Worm (Caenorhabditis elegans): Measurements from ENCODE around the gene mct-4.

The mct-4 gene

DNA sequence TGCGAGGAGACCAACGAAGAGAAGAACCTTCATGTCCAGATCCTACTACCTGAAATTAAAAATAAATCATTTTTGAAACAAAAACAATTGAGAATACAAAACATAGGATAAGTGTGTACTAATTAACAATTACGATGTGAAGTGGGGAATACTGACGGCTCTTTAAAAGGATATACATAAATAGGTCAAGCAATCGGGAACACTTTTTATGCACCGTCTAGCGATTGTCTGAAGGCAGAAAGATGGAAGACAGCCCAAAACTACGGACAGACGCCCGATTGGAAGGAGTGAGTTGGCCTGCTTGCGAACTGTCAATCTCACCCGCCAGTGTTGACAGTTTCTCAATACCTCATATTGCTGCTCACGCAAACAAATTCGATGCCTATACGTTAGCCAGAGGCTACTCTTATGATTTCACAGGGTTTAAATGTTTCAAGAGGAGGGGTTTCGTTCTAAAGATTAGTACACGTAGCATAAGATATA lies 41.3 kb upstream of the mct-4 start, which contains the start of gene calu-1:
TSS of gene calu-1 (minus strand) at position 51 of the 483 bp plus-strand sequence.
- TF ChIP-seq F10E7.11 (tag; optimal IDR thresholded peaks at IDR 0.05) = no peak
- no peak for TF ChIP-seq rec-8 (tag; optimal IDR thresholded peaks at IDR 0.05)
- no peak for TF ChIP-seq snpc-3.4 (tag; optimal IDR thresholded peaks at IDR 0.05)
- TF ChIP-seq ztf-26 (tag; optimal IDR thresholded peaks at IDR 0.05) = no peak
- peak; percentile 15 for TF ChIP-seq atf-7 (tag; optimal IDR thresholded peaks at IDR 0.05)
- TF ChIP-seq ets-4 (GFP tag; optimal IDR thresholded peaks at IDR 0.05) = peak; percentile 79
- 0 out of 2 replicates have a peak, but pooled peaks have one; percentile 21 for TF ChIP-seq B0336.3 (GFP tag; IDR thresholded peaks at IDR 0.05)
- TF ChIP-seq tbx-9 (tag; optimal IDR thresholded peaks at IDR 0.05; ENCODE audit: borderline replicate concordance) = no peak
- TF ChIP-seq dox-1 (GFP tag; IDR thresholded peaks at IDR 0.05) = 0 out of 2 replicates have a peak, but pooled peaks have one; percentile 28
- no peak for TF ChIP-seq F23B12.7 (tag; optimal IDR thresholded peaks at IDR 0.05; ENCODE audit: insufficient read depth)
- TF ChIP-seq ztf-22 (GFP tag; optimal IDR thresholded peaks at IDR 0.05) = peak; percentile 38
- no peak for TF ChIP-seq nfya-1 (tag; optimal IDR thresholded peaks at IDR 0.05; ENCODE audit: borderline replicate concordance, insufficient read depth)
- TF ChIP-seq repo-1 (tag; optimal IDR thresholded peaks at IDR 0.05) = no peak
- no peak for TF ChIP-seq pha-4 (tag; optimal IDR thresholded peaks at IDR 0.05)
- peak; percentile 61; the same call in 1 of the 2 replicates for TF ChIP-seq nfyb-1 (GFP tag; IDR thresholded peaks at IDR 0.05)
- TF ChIP-seq unc-62 (GFP tag; optimal IDR thresholded peaks at IDR 0.05) = peak; percentile 48
- TF ChIP-seq nhr-120 (GFP tag; IDR thresholded peaks at IDR 0.05) = no peak
- TF ChIP-seq B0019.2 (GFP tag; conservative IDR thresholded peaks at IDR 0.05) = no peak
- no peak for TF ChIP-seq ZK185.1 (tag; optimal IDR thresholded peaks at IDR 0.05; ENCODE audit: poor library complexity, severe bottlenecking)
- no peak for TF ChIP-seq F37B4.10 (GFP tag; IDR thresholded peaks at IDR 0.05)
- TF ChIP-seq tbp1 (GFP tag; optimal IDR thresholded peaks at IDR 0.05) = peak; percentile 16
- no peak for TF ChIP-seq lir-1 (GFP tag; conservative IDR thresholded peaks at IDR 0.05)
- no peak for TF ChIP-seq sptf-2 (GFP tag; optimal IDR thresholded peaks at IDR 0.05)
- no peak for TF ChIP-seq mxl-1 (tag; optimal IDR thresholded peaks at IDR 0.05)
- no peak for TF ChIP-seq hrde-1 (tag; optimal IDR thresholded peaks at IDR 0.05; ENCODE audit: borderline replicate concordance)
- TF ChIP-seq nfya-2 (GFP tag; IDR thresholded peaks at IDR 0.05) = no peak
- TF ChIP-seq rcor-1 (GFP tag; IDR thresholded peaks at IDR 0.05) = no peak
- TF ChIP-seq nhr-80 (tag; optimal IDR thresholded peaks at IDR 0.05) = peak; percentile 95
- TF ChIP-seq nhr-90 (tag; optimal IDR thresholded peaks at IDR 0.05) = peak; percentile 53
- TF ChIP-seq F57A8.1 (GFP tag; optimal IDR thresholded peaks at IDR 0.05) = no peak
- TF ChIP-seq Y53G8AR.9 (GFP tag; conservative IDR thresholded peaks at IDR 0.05) = 0 out of 2 replicates have a peak, but pooled peaks have one; percentile 10
- TF ChIP-seq let-607 (tag; optimal IDR thresholded peaks at IDR 0.05) = peak; percentile 99
- TF ChIP-seq hlh-12 (tag; optimal IDR thresholded peaks at IDR 0.05) = no peak
- TF ChIP-seq hmg-1.2 (GFP tag; IDR thresholded peaks at IDR 0.05) = no peak

DNA sequence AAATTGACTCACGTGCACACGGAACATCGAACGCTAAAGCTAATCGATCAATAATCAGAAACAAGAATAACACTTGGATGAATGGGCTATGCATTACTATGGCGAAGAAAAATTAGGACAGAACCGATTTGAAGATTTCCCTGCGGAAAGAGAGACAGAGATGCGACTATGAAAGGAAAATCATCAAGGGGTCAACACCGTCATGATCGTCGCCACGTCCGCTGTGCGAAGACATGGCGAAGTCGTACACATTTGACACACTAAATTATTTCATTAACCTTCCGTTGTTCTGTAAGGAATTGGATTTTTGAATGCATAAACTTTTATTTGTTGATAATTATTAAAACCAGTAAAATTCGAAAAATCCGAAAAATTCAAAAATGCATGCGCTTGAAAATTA lies 39.7 kb upstream of the mct-4 start, which contains the start of gene M03F4.6:
TSS of gene M03F4.6 (minus strand) at position 101 of the 400 bp plus-strand sequence.
- peak; percentile 39 for TF ChIP-seq athp-1 (tag; optimal IDR thresholded peaks at IDR 0.05)
- TF ChIP-seq snpc-4 (GFP tag; optimal IDR thresholded peaks at IDR 0.05) = no peak
- no peak for TF ChIP-seq snpc-4 (tag; optimal IDR thresholded peaks at IDR 0.05)
- no peak for TF ChIP-seq B0035.1 (tag; optimal IDR thresholded peaks at IDR 0.05)
- no peak for TF ChIP-seq tbx-9 (tag; optimal IDR thresholded peaks at IDR 0.05; ENCODE audit: borderline replicate concordance)
- no peak for TF ChIP-seq nfya-2 (GFP tag; IDR thresholded peaks at IDR 0.05)
- TF ChIP-seq F49E8.2 (tag; optimal IDR thresholded peaks at IDR 0.05; ENCODE audit: insufficient read depth) = no peak
- TF ChIP-seq ceh-91 (GFP tag; IDR thresholded peaks at IDR 0.05) = no peak
- TF ChIP-seq ztf-22 (GFP tag; optimal IDR thresholded peaks at IDR 0.05) = peak; percentile 18
- no peak for TF ChIP-seq efl-1 (GFP tag; optimal IDR thresholded peaks at IDR 0.05)
- no peak for TF ChIP-seq unc-62 (GFP tag; optimal IDR thresholded peaks at IDR 0.05)
- TF ChIP-seq F33H1.4 (GFP tag; IDR thresholded peaks at IDR 0.05) = no peak
- TF ChIP-seq tlf-1 (GFP tag; optimal IDR thresholded peaks at IDR 0.05) = peak; percentile 75
- TF ChIP-seq ztf-18 (tag; optimal IDR thresholded peaks at IDR 0.05) = no peak
- TF ChIP-seq hmg-20 (GFP tag; IDR thresholded peaks at IDR 0.05) = no peak
- no peak for TF ChIP-seq F23B12.7 (tag; optimal IDR thresholded peaks at IDR 0.05; ENCODE audit: insufficient read depth)
- no peak for TF ChIP-seq hrde-1 (tag; optimal IDR thresholded peaks at IDR 0.05; ENCODE audit: borderline replicate concordance)
- TF ChIP-seq ama-1 (optimal IDR thresholded peaks at IDR 0.05) = peak; percentile 68
- no peak for TF ChIP-seq ama-1 (GFP tag; optimal IDR thresholded peaks at IDR 0.05)
- TF ChIP-seq tbp1 (GFP tag; optimal IDR thresholded peaks at IDR 0.05) = peak; percentile 28
- TF ChIP-seq aptf-2 (GFP tag; conservative IDR thresholded peaks at IDR 0.05) = no peak

Data from whole organism, young adult.